Fruit fly (Drosophila melanogaster): ENCODE measurements around the gene Eip93F.

The Eip93F gene

DNA sequence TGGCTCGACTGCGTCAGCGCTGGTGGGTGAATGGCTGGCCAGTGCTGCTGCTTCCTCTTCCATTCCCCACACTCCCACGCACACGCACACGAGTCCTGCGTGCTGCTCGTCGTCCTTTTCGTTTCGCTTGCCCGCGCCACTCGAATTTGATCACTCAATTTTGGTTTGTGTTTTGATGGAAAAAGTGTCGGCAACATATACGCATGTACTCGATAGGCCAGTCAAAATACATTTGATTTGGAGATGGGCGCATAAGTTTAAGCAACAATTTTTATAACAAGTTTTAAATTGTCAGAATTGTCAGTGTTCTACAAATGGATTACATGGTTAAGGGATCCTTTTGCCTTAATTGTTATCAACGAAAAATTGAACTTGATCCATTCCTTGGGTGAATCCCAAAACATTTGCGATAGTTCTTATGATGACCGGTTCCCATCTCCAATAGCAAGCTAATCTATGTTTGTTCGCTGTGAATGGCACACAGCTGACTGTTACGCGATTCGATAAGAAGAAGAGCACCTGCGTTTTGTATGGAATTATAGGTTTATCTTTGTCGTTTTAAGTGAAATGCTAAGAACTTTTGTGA is 74.2 kb downstream of the Eip93F start, which contains the start of the genes Mitofilin and mRpL35 (continued):
- TF ChIP-seq CG8119 (GFP tag; IDR thresholded peaks at IDR 0.05): no peak
- no peak for TF ChIP-seq CG4318 (GFP tag; optimal IDR thresholded peaks at IDR 0.05)
- TF ChIP-seq Hr4 (GFP tag; optimal IDR thresholded peaks at IDR 0.05): no peak
- peak; percentile 28; the same call in 1 of the 3 replicates for TF ChIP-seq CG6163 (GFP tag; IDR thresholded peaks at IDR 0.05)
- no peak for TF ChIP-seq fd85E (GFP tag; optimal IDR thresholded peaks at IDR 0.05)
- TF ChIP-seq Sox14 (GFP tag; optimal IDR thresholded peaks at IDR 0.05): peak; percentile 36
- no peak for TF ChIP-seq fkh (GFP tag; optimal IDR thresholded peaks at IDR 0.05)
- peak; percentile 70 for TF ChIP-seq CG10631 (GFP tag; optimal IDR thresholded peaks at IDR 0.05)
- TF ChIP-seq CG11762 (GFP tag; optimal IDR thresholded peaks at IDR 0.05; ENCODE audit: insufficient read depth): no peak
- peak; percentile 92 for TF ChIP-seq svp (GFP tag)
- TF ChIP-seq Hr39 (GFP tag; optimal IDR thresholded peaks at IDR 0.05): peak; percentile 66
- peak; percentile 2 for TF ChIP-seq CG6792 (GFP tag; optimal IDR thresholded peaks at IDR 0.05)
- peak; percentile 51 for TF ChIP-seq Sox15 (GFP tag; optimal IDR thresholded peaks at IDR 0.05)
- peak; percentile 38 for TF ChIP-seq acj6 (GFP tag; optimal IDR thresholded peaks at IDR 0.05)
- no peak for TF ChIP-seq Met (GFP tag; optimal IDR thresholded peaks at IDR 0.05)
- no peak for TF ChIP-seq CG32006 (GFP tag; optimal IDR thresholded peaks at IDR 0.05)
- TF ChIP-seq achi (GFP tag; optimal IDR thresholded peaks at IDR 0.05): peak; percentile 38
- peak; percentile 47 for TF ChIP-seq Eip75B (GFP tag; optimal IDR thresholded peaks at IDR 0.05)
- TF ChIP-seq spab (GFP tag; optimal IDR thresholded peaks at IDR 0.05): no peak
- TF ChIP-seq Lpt (GFP tag; optimal IDR thresholded peaks at IDR 0.05): no peak
- TF ChIP-seq Blimp-1 (GFP tag; optimal IDR thresholded peaks at IDR 0.05): no peak
- TF ChIP-seq CG10669 (GFP tag; optimal IDR thresholded peaks at IDR 0.05): no peak
- TF ChIP-seq CG6808 (GFP tag; optimal IDR thresholded peaks at IDR 0.05): peak; percentile 20
- no peak for TF ChIP-seq salr (GFP tag; optimal IDR thresholded peaks at IDR 0.05)
- TF ChIP-seq Ets96B (tag; optimal IDR thresholded peaks at IDR 0.05): peak; percentile 23
- no peak for TF ChIP-seq Smox (GFP tag; optimal IDR thresholded peaks at IDR 0.05)

- TF ChIP-seq CG3032 (tag; optimal IDR thresholded peaks at IDR 0.05) (peak; percentile 9), acj6 (GFP tag; optimal IDR thresholded peaks at IDR 0.05) (peak; percentile 20), vri (GFP tag; optimal IDR thresholded peaks at IDR 0.05) (peak; percentile 72), OdsH (GFP tag; optimal IDR thresholded peaks at IDR 0.05) (peak; percentile 15), CG32006 (GFP tag; optimal IDR thresholded peaks at IDR 0.05) (no peak), net (GFP tag; optimal IDR thresholded peaks at IDR 0.05) (no peak), spab (GFP tag; optimal IDR thresholded peaks at IDR 0.05) (no peak), Eip78C (GFP tag) (peak; percentile 65), Smox (GFP tag; optimal IDR thresholded peaks at IDR 0.05) (no peak), CG34406 (GFP tag; optimal IDR thresholded peaks at IDR 0.05) (no peak), CG6163 (GFP tag; IDR thresholded peaks at IDR 0.05) (peak; percentile 21; the same call in 1 of the 3 replicates), Ets21C (GFP tag; optimal IDR thresholded peaks at IDR 0.05) (peak; percentile 8), CG8319 (GFP tag; optimal IDR thresholded peaks at IDR 0.05) (no peak), CG6854 (GFP tag; optimal IDR thresholded peaks at IDR 0.05) (no peak), eg (GFP tag; IDR thresholded peaks at IDR 0.05) (peak; percentile 66; the same call in 2 of the 3 replicates), lz (GFP tag; optimal IDR thresholded peaks at IDR 0.05) (peak; percentile 29), Met (GFP tag; optimal IDR thresholded peaks at IDR 0.05) (peak; percentile 27), Eip75B (GFP tag; optimal IDR thresholded peaks at IDR 0.05) (peak; percentile 70), fkh (GFP tag; optimal IDR thresholded peaks at IDR 0.05) (no peak), fd59A (GFP tag; optimal IDR thresholded peaks at IDR 0.05) (no peak), svp (GFP tag) (peak; percentile 79), cyc (GFP tag; optimal IDR thresholded peaks at IDR 0.05) (no peak), Hr4 (GFP tag; optimal IDR thresholded peaks at IDR 0.05) (no peak), CG3919 (GFP tag; optimal IDR thresholded peaks at IDR 0.05) (peak; percentile 51), CG1621 (tag; optimal IDR thresholded peaks at IDR 0.05) (no peak), esn (GFP tag; optimal IDR thresholded peaks at IDR 0.05) (peak; percentile 57), CG4318 (GFP tag; optimal IDR thresholded peaks at IDR 0.05) (no peak), Lpt (GFP tag; optimal IDR thresholded peaks at IDR 0.05) (no peak), CG31627 (GFP tag; optimal IDR thresholded peaks at IDR 0.05) (peak; percentile 25), Gug (GFP tag; IDR thresholded peaks at IDR 0.05) (no peak), CG11294 (GFP tag; IDR thresholded peaks at IDR 0.05) (no peak), Hr39 (GFP tag; optimal IDR thresholded peaks at IDR 0.05) (peak; percentile 28), Sox14 (GFP tag; optimal IDR thresholded peaks at IDR 0.05) (peak; percentile 13), topi (GFP tag; optimal IDR thresholded peaks at IDR 0.05) (peak; percentile 45), CG16779 (tag; optimal IDR thresholded peaks at IDR 0.05) (no peak)
Measured at dm6 chr3R:22025320-22025719, 76.4 kb downstream of the Eip93F start, which contains the start of gene CG6028. TSS of gene CG6028 (minus strand) at chr3R:22025506.

Measured in whole organism, prepupa.